Worm (Caenorhabditis elegans) whole organism, L1 larva: ENCODE measurements around the gene ire-1.

Source experiments
- C04F5.9 ChIP-seq: sonication (generic microtip); optimal IDR thresholded peaks from 2 replicates; lab custom pipeline; 2016; ENCODE audit warnings: missing genetic modification characterization, missing compliant biosample characterization
- F16B12.6 ChIP-seq: fragments of 150-350 bp; optimal IDR thresholded peaks from 2 replicates; lab custom pipeline; 2014; ENCODE audit warnings: missing biosample characterization, missing genetic modification characterization
- Y116A8C.19 ChIP-seq: sonication (generic microtip); optimal IDR thresholded peaks from 2 replicates; lab custom pipeline; 2016; ENCODE audit warnings: missing compliant biosample characterization, missing genetic modification characterization, borderline replicate concordance
- aha-1 ChIP-seq: fragments of 150-350 bp; optimal IDR thresholded peaks from 2 replicates; lab custom pipeline; 2014; ENCODE audit warnings: missing biosample characterization, missing genetic modification characterization
- alr-1 ChIP-seq: fragments of 200-800 bp; sonication (Bioruptor generic); optimal IDR thresholded peaks from 2 replicates; lab custom pipeline; 2018; ENCODE audit warnings: borderline replicate concordance, mild to moderate bottlenecking, missing genetic modification characterization, missing compliant biosample characterization
- aly-2 ChIP-seq: fragments of 150-350 bp; optimal IDR thresholded peaks from 2 replicates; lab custom pipeline; 2014; ENCODE audit warnings: missing biosample characterization, missing genetic modification characterization
- ama-1 ChIP-seq: fragments of 150-350 bp; optimal IDR thresholded peaks from 2 replicates; lab custom pipeline; 2014
- ceh-8 ChIP-seq: fragments of 200-800 bp; sonication (Bioruptor generic); optimal IDR thresholded peaks from 2 replicates; lab custom pipeline; 2018; ENCODE audit warnings: mild to moderate bottlenecking, missing genetic modification characterization, moderate library complexity, missing compliant biosample characterization
- ceh-82 ChIP-seq, 3 experiments: fragments of 150-350 bp in 1 of 3; sonication (generic microtip) in 2 of 3; optimal IDR thresholded peaks; 2 replicates each; lab custom pipeline; 2014 to 2017; ENCODE audit warnings: missing biosample characterization in 3 of 3, missing genetic modification characterization in 3 of 3
- ceh-88 ChIP-seq: fragments of 200-800 bp; sonication (Bioruptor generic); IDR thresholded peaks from 2 replicates; pipeline ENCODE4 v1.3.6; 2022; ENCODE audit warnings: missing genetic modification characterization, missing compliant biosample characterization
- dpl-1 ChIP-seq, 3 experiments: fragments of 150-350 bp in 2 of 3; sonication (generic microtip) in 1 of 3; optimal IDR thresholded peaks; 2 replicates each; lab custom pipeline; 2014 to 2017; ENCODE audit warnings: missing biosample characterization in 3 of 3, missing genetic modification characterization in 3 of 3, missing genetic modification reagents in 3 of 3
- egl-27 ChIP-seq, 2 experiments: fragments of 150-350 bp in 1 of 2; sonication (generic microtip); optimal IDR thresholded peaks; 3 replicates each; lab custom pipeline; 2017 to 2018; ENCODE audit warnings: missing biosample characterization in 2 of 2, missing genetic modification characterization in 2 of 2, missing genetic modification reagents in 2 of 2
- elt-2 ChIP-seq: sonication (generic microtip); optimal IDR thresholded peaks from 2 replicates; lab custom pipeline; 2016; ENCODE audit warnings: missing genetic modification characterization, mild to moderate bottlenecking, inconsistent platforms, missing compliant biosample characterization, missing genetic modification reagents
- elt-3 ChIP-seq, 6 experiments: fragments of 150-350 bp in 1 of 6; sonication (generic microtip); optimal IDR thresholded peaks; 2 replicates each; lab custom pipeline; 2017 to 2018; ENCODE audit warnings: missing biosample characterization in 6 of 6, missing genetic modification characterization in 6 of 6, inconsistent platforms in 1 of 6
- ets-5 ChIP-seq: fragments of 200-800 bp; sonication (Bioruptor generic); IDR thresholded peaks from 2 replicates; pipeline ENCODE4 v1.3.6; 2022; ENCODE audit warnings: missing genetic modification characterization, missing compliant biosample characterization
- fkh-10 ChIP-seq: sonication (generic microtip); optimal IDR thresholded peaks from 2 replicates; lab custom pipeline; 2017; ENCODE audit warnings: missing biosample characterization, missing genetic modification reagents, missing genetic modification characterization
- fkh-4 ChIP-seq: sonication (generic microtip); optimal IDR thresholded peaks from 2 replicates; lab custom pipeline; 2016; ENCODE audit warnings: missing compliant biosample characterization, missing genetic modification characterization, borderline replicate concordance
- fkh-8 ChIP-seq: sonication (generic microtip); optimal IDR thresholded peaks from 2 replicates; lab custom pipeline; 2016; ENCODE audit warnings: mild to moderate bottlenecking, missing genetic modification characterization, missing compliant biosample characterization
- fos-1 ChIP-seq: fragments of 150-350 bp; optimal IDR thresholded peaks from 2 replicates; lab custom pipeline; 2014; ENCODE audit warnings: missing biosample characterization, missing genetic modification characterization
- grh-1 ChIP-seq: fragments of 200-800 bp; sonication (Bioruptor generic); IDR thresholded peaks from 2 replicates; pipeline ENCODE4 v1.3.6; 2022; ENCODE audit warnings: missing genetic modification reagents, missing genetic modification characterization, missing compliant biosample characterization
- hlh-4 ChIP-seq: sonication (generic microtip); optimal IDR thresholded peaks from 2 replicates; lab custom pipeline; 2016; ENCODE audit warnings: mild to moderate bottlenecking, missing genetic modification characterization, missing compliant biosample characterization
- hpl-2 ChIP-seq: fragments of 150-350 bp; optimal IDR thresholded peaks from 2 replicates; lab custom pipeline; 2014; ENCODE audit warnings: missing biosample characterization, missing genetic modification reagents, missing genetic modification characterization
- isw-1 ChIP-seq: fragments of 200-800 bp; sonication (Bioruptor generic); IDR thresholded peaks from 2 replicates; pipeline ENCODE4 v1.3.6; 2022; ENCODE audit warnings: missing genetic modification characterization, missing compliant biosample characterization
- lin-13 ChIP-seq: fragments of 150-350 bp; optimal IDR thresholded peaks from 2 replicates; lab custom pipeline; 2014; ENCODE audit warnings: missing biosample characterization, missing genetic modification reagents, missing genetic modification characterization
- lin-14 ChIP-seq: fragments of 200-800 bp; sonication (Bioruptor generic); optimal IDR thresholded peaks from 2 replicates; lab custom pipeline; 2018; ENCODE audit warnings: mild to moderate bottlenecking, missing genetic modification characterization, moderate library complexity, missing compliant biosample characterization
- lin-15B ChIP-seq: fragments of 150-350 bp; sonication (generic microtip); optimal IDR thresholded peaks from 3 replicates; lab custom pipeline; 2014; ENCODE audit warnings: missing biosample characterization, missing genetic modification characterization
- lin-35 ChIP-seq, 2 experiments: fragments of 150-350 bp; optimal IDR thresholded peaks; 2 replicates each; lab custom pipeline; 2014; ENCODE audit warnings: missing biosample characterization in 2 of 2, missing genetic modification characterization in 2 of 2, missing genetic modification reagents in 2 of 2
- lin-39 ChIP-seq: fragments of 150-350 bp; optimal IDR thresholded peaks from 2 replicates; lab custom pipeline; 2014; ENCODE audit warnings: missing biosample characterization, missing genetic modification reagents, missing genetic modification characterization
- lir-3 ChIP-seq: sonication (generic microtip); optimal IDR thresholded peaks from 2 replicates; lab custom pipeline; 2016; ENCODE audit warnings: mild to moderate bottlenecking, missing genetic modification characterization, moderate library complexity, missing compliant biosample characterization; ENCODE audit not compliant: poor library complexity
- mab-9 ChIP-seq: fragments of 200-800 bp; sonication (Bioruptor generic); IDR thresholded peaks from 2 replicates; pipeline ENCODE4 v1.3.6; 2022; ENCODE audit warnings: missing genetic modification reagents, missing genetic modification characterization, missing compliant biosample characterization
- nhr-11 ChIP-seq: fragments of 150-350 bp; optimal IDR thresholded peaks from 2 replicates; lab custom pipeline; 2014; ENCODE audit warnings: missing biosample characterization, missing genetic modification characterization
- nhr-12 ChIP-seq: sonication (generic microtip); optimal IDR thresholded peaks from 2 replicates; lab custom pipeline; 2017; ENCODE audit warnings: missing biosample characterization, missing genetic modification characterization
- nhr-19 ChIP-seq: fragments of 200-800 bp; sonication (Bioruptor generic); conservative IDR thresholded peaks from 2 replicates; pipeline ENCODE4 v1.3.6; 2022; ENCODE audit warnings: missing genetic modification characterization, missing compliant biosample characterization
- nhr-47 ChIP-seq: sonication (generic microtip); optimal IDR thresholded peaks from 2 replicates; lab custom pipeline; 2016; ENCODE audit warnings: mild to moderate bottlenecking, missing genetic modification characterization, moderate library complexity, missing compliant biosample characterization
- nhr-90 ChIP-seq: sonication (generic microtip); optimal IDR thresholded peaks from 2 replicates; lab custom pipeline; 2016; ENCODE audit warnings: mild to moderate bottlenecking, missing genetic modification characterization, missing compliant biosample characterization; ENCODE audit not compliant: poor library complexity
- pag-3 ChIP-seq: sonication (generic microtip); optimal IDR thresholded peaks from 2 replicates; lab custom pipeline; 2017; ENCODE audit warnings: missing genetic modification characterization, mild to moderate bottlenecking, missing compliant biosample characterization, antibody characterized with exemption, borderline replicate concordance; ENCODE audit not compliant: insufficient read depth
- pax-3 ChIP-seq: fragments of 200-800 bp; sonication (Bioruptor generic); optimal IDR thresholded peaks from 2 replicates; lab custom pipeline; 2018; ENCODE audit warnings: mild to moderate bottlenecking, missing genetic modification characterization, moderate library complexity, missing compliant biosample characterization
- pqm-1 ChIP-seq: sonication (generic microtip); optimal IDR thresholded peaks from 3 replicates; lab custom pipeline; 2017; ENCODE audit warnings: missing biosample characterization, missing genetic modification characterization
- rnt-1 ChIP-seq: sonication (generic microtip); optimal IDR thresholded peaks from 2 replicates; lab custom pipeline; 2016; ENCODE audit warnings: mild to moderate bottlenecking, missing genetic modification characterization, moderate library complexity, missing compliant biosample characterization
- skn-1 ChIP-seq: fragments of 150-350 bp; optimal IDR thresholded peaks from 2 replicates; lab custom pipeline; 2014; ENCODE audit warnings: missing biosample characterization, missing genetic modification characterization
- snu-23 ChIP-seq: sonication (generic microtip); optimal IDR thresholded peaks from 2 replicates; lab custom pipeline; 2016; ENCODE audit warnings: missing genetic modification characterization, missing compliant biosample characterization
- sup-37 ChIP-seq: fragments of 200-800 bp; sonication (Bioruptor generic); optimal IDR thresholded peaks from 2 replicates; lab custom pipeline; 2018; ENCODE audit warnings: mild to moderate bottlenecking, missing genetic modification characterization, missing compliant biosample characterization
- tlp-1 ChIP-seq: fragments of 150-350 bp; optimal IDR thresholded peaks from 2 replicates; lab custom pipeline; 2014; ENCODE audit warnings: missing biosample characterization, missing genetic modification characterization
- unc-130 ChIP-seq: fragments of 150-350 bp; optimal IDR thresholded peaks from 2 replicates; lab custom pipeline; 2017; ENCODE audit warnings: missing biosample characterization, missing genetic modification characterization, inconsistent platforms
- unc-30 ChIP-seq: sonication (generic microtip); optimal IDR thresholded peaks from 2 replicates; lab custom pipeline; 2017; ENCODE audit warnings: missing biosample characterization, missing genetic modification characterization
- unc-62 ChIP-seq: fragments of 150-350 bp; optimal IDR thresholded peaks from 2 replicates; lab custom pipeline; 2014; ENCODE audit warnings: missing biosample characterization, missing genetic modification reagents, missing genetic modification characterization
- unc-86 ChIP-seq: sonication (generic microtip); optimal IDR thresholded peaks from 2 replicates; lab custom pipeline; 2016; ENCODE audit warnings: missing genetic modification characterization, missing compliant biosample characterization
- unc-98 ChIP-seq: fragments of 200-800 bp; sonication (Bioruptor generic); IDR thresholded peaks from 2 replicates; pipeline ENCODE4 v1.3.6; 2022; ENCODE audit warnings: missing genetic modification characterization, missing compliant biosample characterization
- vab-15 ChIP-seq: sonication (generic microtip); optimal IDR thresholded peaks from 2 replicates; lab custom pipeline; 2017; ENCODE audit warnings: missing genotype, mild to moderate bottlenecking, missing genetic modification characterization, missing compliant biosample characterization
- xbp-1 ChIP-seq: sonication (generic microtip); optimal IDR thresholded peaks from 2 replicates; lab custom pipeline; 2016; ENCODE audit warnings: missing genetic modification characterization, missing compliant biosample characterization
- zip-4 ChIP-seq: fragments of 200-800 bp; sonication (Bioruptor generic); optimal IDR thresholded peaks from 2 replicates; lab custom pipeline; 2018; ENCODE audit warnings: mild to moderate bottlenecking, missing genetic modification characterization, moderate library complexity, missing compliant biosample characterization
- ztf-11 ChIP-seq, 2 experiments: sonication (generic microtip); optimal IDR thresholded peaks; 2 replicates each; lab custom pipeline; 2016 to 2017; ENCODE audit warnings: missing genetic modification characterization in 2 of 2, missing biosample characterization in 1 of 2, missing compliant biosample characterization in 1 of 2

ire-1 gene

ce11 chrII:8099212-8099784, 25.4 kb downstream of the ire-1 start:
- TF ChIP-seq nhr-90 (no peak), dpl-1 (GFP tag; optimal IDR thresholded peaks at IDR 0.05; lab: Kevin White, UChicago) (peak in 1 of 3 experiments; percentile 0), Y116A8C.19 (tag; lab: Kevin White, UChicago) (no peak), nhr-11 (tag; lab: Kevin White, UChicago) (no peak), fos-1 (tag; lab: Kevin White, UChicago) (no peak), F16B12.6 (tag; lab: Kevin White, UChicago) (no peak), ztf-11 (tag; optimal IDR thresholded peaks at IDR 0.05; lab: Kevin White, UChicago) (no peak), unc-86 (tag; lab: Kevin White, UChicago) (no peak), C04F5.9 (tag; lab: Kevin White, UChicago) (no peak), ets-5 (no peak), ceh-8 (GFP tag; lab: Kevin White, UChicago) (no peak), lir-3 (tag; lab: Kevin White, UChicago) (no peak), vab-15 (tag; lab: Kevin White, UChicago) (no peak), fkh-8 (tag; lab: Kevin White, UChicago) (no peak), zip-4 (GFP tag; lab: Kevin White, UChicago) (no peak), pag-3 (tag; lab: Kevin White, UChicago) (no peak), xbp-1 (tag; lab: Kevin White, UChicago) (no peak), grh-1 (GFP tag; lab: Robert Waterston, UW) (no peak), aha-1 (tag; lab: Kevin White, UChicago) (no peak), lin-15B (tag; lab: Kevin White, UChicago) (no peak), fkh-4 (no peak), nhr-19 (no peak), tlp-1 (tag; lab: Kevin White, UChicago) (no peak), sup-37 (GFP tag; lab: Kevin White, UChicago) (no peak), lin-14 (GFP tag; lab: Kevin White, UChicago) (peak; percentile 76), lin-13 (no peak), mab-9 (GFP tag; lab: Robert Waterston, UW) (no peak), elt-2 (tag; lab: Kevin White, UChicago) (no peak), lin-35 (GFP tag; optimal IDR thresholded peaks at IDR 0.05; lab: Kevin White, UChicago) (peak in 1 of 2 experiments; percentile 27), unc-62 (GFP tag; lab: Kevin White, UChicago) (no peak), fkh-10 (GFP tag; lab: Kevin White, UChicago) (no peak), elt-3 (tag; optimal IDR thresholded peaks at IDR 0.05; lab: Kevin White, UChicago) (peak in 1 of 6 experiments; percentile 3), ama-1 (no peak), hpl-2 (GFP tag; lab: Kevin White, UChicago) (no peak), egl-27 (tag; optimal IDR thresholded peaks at IDR 0.05; lab: Kevin White, UChicago) (no peak), unc-130 (tag; lab: Kevin White, UChicago) (no peak), skn-1 (tag; lab: Kevin White, UChicago) (no peak), isw-1 (GFP tag; lab: Robert Waterston, UW) (no peak), nhr-47 (tag; lab: Kevin White, UChicago) (no peak), rnt-1 (tag; lab: Kevin White, UChicago) (no peak), aly-2 (tag; lab: Kevin White, UChicago) (no peak), snu-23 (GFP tag; lab: Kevin White, UChicago) (peak; percentile 51), ceh-88 (GFP tag; lab: Robert Waterston, UW) (no peak), unc-98 (GFP tag; lab: Robert Waterston, UW) (no peak), alr-1 (no peak), lin-39 (tag; lab: Kevin White, UChicago) (no peak), unc-30 (tag; lab: Kevin White, UChicago) (no peak), hlh-4 (tag; lab: Kevin White, UChicago) (no peak), pqm-1 (tag; lab: Kevin White, UChicago) (no peak), pax-3 (tag; lab: Kevin White, UChicago) (no peak), ceh-82 (tag; optimal IDR thresholded peaks at IDR 0.05; lab: Kevin White, UChicago) (no peak), nhr-12 (tag; lab: Kevin White, UChicago) (no peak)
